Worm (Caenorhabditis elegans): ENCODE results near the gene pei-2.

- TF ChIP-seq nhr-11 (tag; optimal IDR thresholded peaks at IDR 0.05) (no peak), nhr-237 (tag; optimal IDR thresholded peaks at IDR 0.05) (no peak), lin-13 (GFP tag; optimal IDR thresholded peaks at IDR 0.05) (no peak), nhr-12 (tag; optimal IDR thresholded peaks at IDR 0.05) (no peak), nhr-77 (tag; optimal IDR thresholded peaks at IDR 0.05) (no peak), nhr-25 (tag; optimal IDR thresholded peaks at IDR 0.05) (no peak), snpc-4 (tag; optimal IDR thresholded peaks at IDR 0.05) (no peak), nhr-129 (tag; optimal IDR thresholded peaks at IDR 0.05) (no peak), nhr-23 (tag; optimal IDR thresholded peaks at IDR 0.05) (no peak), sem-4 (tag; optimal IDR thresholded peaks at IDR 0.05) (no peak)
These were observed 10.0 kb upstream of the pei-2 start, which contains the start of gene flp-34 for ce11 chrV:1033304-1033703.

Data from whole organism, L2 larva.